ENCODE assay signal across 6 worm cellular contexts in genomic region chrV:10936681-10937080, ce11.
TF ChIP-seq lines count a peak whose summit lies in the region.

TSS of gene F17C11.12 (minus strand) at chrV:10936920.

TF ChIP-seq in whole organism, L1 larva, 84 proteins besides CTCF, POLR2A, EP300 and RAD21:
- TF ChIP-seq fos-1 (tag; optimal IDR thresholded peaks at IDR 0.05; lab: Kevin White, UChicago) (no peak), ama-1 (optimal IDR thresholded peaks at IDR 0.05; lab: Kevin White, UChicago) (no peak), lin-14 (GFP tag; optimal IDR thresholded peaks at IDR 0.05; lab: Kevin White, UChicago) (no peak), elt-2 (tag; optimal IDR thresholded peaks at IDR 0.05; lab: Kevin White, UChicago) (peak; percentile 83), Y116A8C.19 (tag; optimal IDR thresholded peaks at IDR 0.05; lab: Kevin White, UChicago; ENCODE audit: borderline replicate concordance) (no peak), isw-1 (GFP tag; IDR thresholded peaks at IDR 0.05; lab: Robert Waterston, UW) (no peak), swsn-7 (tag; optimal IDR thresholded peaks at IDR 0.05; lab: Kevin White, UChicago) (no peak), C16A3.4 (tag; optimal IDR thresholded peaks at IDR 0.05; lab: Kevin White, UChicago) (no peak), nhr-20 (tag; optimal IDR thresholded peaks at IDR 0.05; lab: Kevin White, UChicago) (peak; percentile 1)

TF ChIP-seq in whole organism, L2 larva, 48 proteins besides CTCF, POLR2A, EP300 and RAD21:
- TF ChIP-seq ztf-11 (tag; optimal IDR thresholded peaks at IDR 0.05; lab: Kevin White, UChicago) (no peak), fos-1 (tag; optimal IDR thresholded peaks at IDR 0.05; lab: Kevin White, UChicago) (peak; percentile 73), crh-2 (tag; optimal IDR thresholded peaks at IDR 0.05; lab: Kevin White, UChicago) (peak; percentile 40), sma-9 (GFP tag; optimal IDR thresholded peaks at IDR 0.05; lab: Kevin White, UChicago) (peak; percentile 71), sma-9 (tag; optimal IDR thresholded peaks at IDR 0.05; lab: Kevin White, UChicago) (no peak), F13H6.1 (tag; optimal IDR thresholded peaks at IDR 0.05; lab: Kevin White, UChicago) (peak; percentile 13), nhr-25 (tag; optimal IDR thresholded peaks at IDR 0.05; lab: Kevin White, UChicago) (no peak)
TF ChIP-seq in whole organism, L2 larva: peak in this region for 4.

TF ChIP-seq in whole organism, L3 larva, 47 proteins besides CTCF, POLR2A, EP300 and RAD21:
- peak; percentile 91 for TF ChIP-seq elt-2 (tag; optimal IDR thresholded peaks at IDR 0.05; lab: Kevin White, UChicago)
- TF ChIP-seq pqm-1 (tag; optimal IDR thresholded peaks at IDR 0.05; lab: Kevin White, UChicago): peak; percentile 86
- no peak for TF ChIP-seq eor-1 (tag; optimal IDR thresholded peaks at IDR 0.05; lab: Kevin White, UChicago)

TF ChIP-seq in whole organism, L4 larva, 104 proteins besides CTCF, POLR2A, EP300 and RAD21:
- TF ChIP-seq nhr-10 (tag; optimal IDR thresholded peaks at IDR 0.05; lab: Kevin White, UChicago) (peak; percentile 3), dmd-6 (GFP tag; IDR thresholded peaks at IDR 0.05; lab: Robert Waterston, UW) (peak; percentile 59), daf-12 (tag; optimal IDR thresholded peaks at IDR 0.05; lab: Kevin White, UChicago) (no peak), hlh-11 (tag; optimal IDR thresholded peaks at IDR 0.05; lab: Kevin White, UChicago) (peak; percentile 42), nhr-28 (tag; optimal IDR thresholded peaks at IDR 0.05; lab: Kevin White, UChicago) (peak; percentile 84), nhr-42 (GFP tag; IDR thresholded peaks at IDR 0.05; lab: Robert Waterston, UW) (no peak), lin-15B (tag; optimal IDR thresholded peaks at IDR 0.05; lab: Kevin White, UChicago) (no peak), pqm-1 (tag; optimal IDR thresholded peaks at IDR 0.05; lab: Kevin White, UChicago) (peak; percentile 89), php-3 (GFP tag; IDR thresholded peaks at IDR 0.05; lab: Robert Waterston, UW) (peak; percentile 89), dve-1 (tag; optimal IDR thresholded peaks at IDR 0.05; lab: Kevin White, UChicago; ENCODE audit: insufficient read depth) (peak; percentile 74), ceh-44 (GFP tag; IDR thresholded peaks at IDR 0.05; lab: Robert Waterston, UW) (no peak), nhr-77 (tag; optimal IDR thresholded peaks at IDR 0.05; lab: Kevin White, UChicago) (peak; percentile 8), daf-16 (GFP tag; optimal IDR thresholded peaks at IDR 0.05; lab: Kevin White, UChicago) (no peak), daf-16 (tag; optimal IDR thresholded peaks at IDR 0.05; lab: Kevin White, UChicago) (peak; percentile 52)

TF ChIP-seq in whole organism, late embryonic, 69 proteins besides CTCF, POLR2A, EP300 and RAD21:
- peak; percentile 44 for TF ChIP-seq elt-2 (tag; optimal IDR thresholded peaks at IDR 0.05; lab: Kevin White, UChicago)
- no peak for TF ChIP-seq dve-1 (tag; optimal IDR thresholded peaks at IDR 0.05; lab: Kevin White, UChicago)
TF ChIP-seq in whole organism, late embryonic: peak in this region for 1.

TF ChIP-seq in whole organism, young adult, 124 proteins besides CTCF, POLR2A, EP300 and RAD21:
- TF ChIP-seq nhr-80 (tag; optimal IDR thresholded peaks at IDR 0.05; lab: Kevin White, UChicago) (peak; percentile 66), F52B5.7 (tag; optimal IDR thresholded peaks at IDR 0.05; lab: Kevin White, UChicago) (no peak)
